Fruit fly (Drosophila melanogaster) whole organism, prepupa: Measurements from ENCODE around the gene Ugt36A1.
A peak's percentile ranks its signal among the peaks of the same experiment; 100 is the strongest.

Source experiments
- Blimp-1 ChIP-seq: fragments of 200-800 bp; sonication (Bioruptor generic); optimal IDR thresholded peaks from 3 replicates; lab custom pipeline; 2017; ENCODE audit warnings: missing biosample characterization, missing genetic modification characterization, mild to moderate bottlenecking, moderate library complexity, missing genetic modification reagents
- CG10631 ChIP-seq: fragments of 200-800 bp; sonication (Bioruptor generic); optimal IDR thresholded peaks from 2 replicates; lab custom pipeline; 2016; ENCODE audit warnings: missing biosample characterization, missing genetic modification characterization
- CG10669 ChIP-seq: fragments of 200-800 bp; sonication (Bioruptor generic); optimal IDR thresholded peaks from 3 replicates; lab custom pipeline; 2018; ENCODE audit warnings: missing biosample characterization, mild to moderate bottlenecking, missing genetic modification characterization, moderate library complexity
- CG11762 ChIP-seq: fragments of 200-800 bp; sonication (Bioruptor generic); optimal IDR thresholded peaks from 3 replicates; lab custom pipeline; 2016; ENCODE audit warnings: missing biosample characterization, missing genetic modification characterization; ENCODE audit not compliant: insufficient read depth
- CG15336 ChIP-seq: fragments of 200-800 bp; sonication (Bioruptor generic); IDR thresholded peaks from 2 replicates; pipeline ENCODE4 v1.3.6; 2022; ENCODE audit warnings: missing biosample characterization, missing genetic modification characterization
- CG1621 ChIP-seq: fragments of 200-800 bp; sonication (Bioruptor generic); optimal IDR thresholded peaks from 3 replicates; lab custom pipeline; 2018; ENCODE audit warnings: missing biosample characterization, mild to moderate bottlenecking, missing genetic modification characterization
- CG16779 ChIP-seq: fragments of 200-800 bp; sonication (Bioruptor generic); optimal IDR thresholded peaks from 3 replicates; lab custom pipeline; 2017; ENCODE audit warnings: missing biosample characterization, mild to moderate bottlenecking, missing genetic modification characterization
- CG3032 ChIP-seq: fragments of 200-800 bp; optimal IDR thresholded peaks from 2 replicates; lab custom pipeline; 2019; ENCODE audit warnings: missing biosample characterization, mild to moderate bottlenecking, missing genetic modification characterization, moderate library complexity
- CG32006 ChIP-seq: fragments of 200-800 bp; sonication (Bioruptor generic); optimal IDR thresholded peaks from 3 replicates; lab custom pipeline; 2017; ENCODE audit warnings: missing biosample characterization, mild to moderate bottlenecking, missing genetic modification characterization
- CG34406 ChIP-seq: fragments of 200-800 bp; sonication (Bioruptor generic); optimal IDR thresholded peaks from 3 replicates; lab custom pipeline; 2016; ENCODE audit warnings: missing biosample characterization, missing genetic modification characterization
- CG3919 ChIP-seq: fragments of 200-800 bp; sonication (Bioruptor generic); optimal IDR thresholded peaks from 3 replicates; lab custom pipeline; 2016; ENCODE audit warnings: missing biosample characterization, missing genetic modification characterization
- CG4318 ChIP-seq: fragments of 200-800 bp; sonication (Bioruptor generic); optimal IDR thresholded peaks from 3 replicates; lab custom pipeline; 2017; ENCODE audit warnings: missing biosample characterization, mild to moderate bottlenecking, missing genetic modification characterization
- CG6163 ChIP-seq: fragments of 200-800 bp; sonication (Bioruptor generic); IDR thresholded peaks from 3 replicates; pipeline ENCODE4 v1.3.6; 2022; ENCODE audit warnings: missing biosample characterization, missing genetic modification characterization
- CG6276 ChIP-seq: fragments of 200-800 bp; sonication (Bioruptor generic); optimal IDR thresholded peaks from 2 replicates; lab custom pipeline; 2017; ENCODE audit warnings: missing biosample characterization, mild to moderate bottlenecking, missing genetic modification characterization
- CG6854 ChIP-seq: fragments of 200-800 bp; sonication (Bioruptor generic); optimal IDR thresholded peaks from 2 replicates; lab custom pipeline; 2017; ENCODE audit warnings: missing biosample characterization, mild to moderate bottlenecking, missing genetic modification characterization
- CG7368 ChIP-seq: fragments of 200-800 bp; sonication (Bioruptor generic); optimal IDR thresholded peaks from 3 replicates; lab custom pipeline; 2016; ENCODE audit warnings: missing biosample characterization, missing genetic modification characterization
- CG8119 ChIP-seq: fragments of 200-800 bp; sonication (Bioruptor generic); IDR thresholded peaks from 3 replicates; pipeline ENCODE4 v1.3.6; 2022; ENCODE audit warnings: missing biosample characterization, missing genetic modification characterization
- CG8319 ChIP-seq: fragments of 200-800 bp; sonication (Bioruptor generic); optimal IDR thresholded peaks from 3 replicates; lab custom pipeline; 2016; ENCODE audit warnings: missing biosample characterization, missing genetic modification characterization
- Eip75B ChIP-seq: fragments of 200-800 bp; sonication (Bioruptor generic); optimal IDR thresholded peaks from 3 replicates; lab custom pipeline; 2016; ENCODE audit warnings: missing biosample characterization, missing genetic modification characterization
- Eip78C ChIP-seq: fragments of 200-800 bp; sonication (Bioruptor generic); peaks from one replicate; lab custom pipeline; 2016; ENCODE audit warnings: missing biosample characterization, missing genetic modification characterization
- Ets21C ChIP-seq: fragments of 200-800 bp; sonication (Bioruptor generic); optimal IDR thresholded peaks from 3 replicates; lab custom pipeline; 2016; ENCODE audit warnings: missing biosample characterization, missing genetic modification characterization
- Ets96B ChIP-seq: fragments of 200-800 bp; optimal IDR thresholded peaks from 2 replicates; lab custom pipeline; 2019; ENCODE audit warnings: missing biosample characterization, mild to moderate bottlenecking, missing genetic modification characterization, moderate library complexity
- Gug ChIP-seq: fragments of 200-800 bp; sonication (Bioruptor generic); IDR thresholded peaks from 2 replicates; pipeline ENCODE4 v1.3.6; 2022; ENCODE audit warnings: missing biosample characterization, missing genetic modification characterization
- Hr38 ChIP-seq: sonication (Bioruptor generic); optimal IDR thresholded peaks from 2 replicates; lab custom pipeline; 2016; ENCODE audit warnings: missing biosample characterization, missing genetic modification characterization
- Hr39 ChIP-seq: fragments of 200-800 bp; sonication (Bioruptor generic); optimal IDR thresholded peaks from 2 replicates; lab custom pipeline; 2016; ENCODE audit warnings: missing biosample characterization, missing genetic modification characterization
- Hr4 ChIP-seq: fragments of 200-800 bp; sonication (Bioruptor generic); optimal IDR thresholded peaks from 3 replicates; lab custom pipeline; 2016; ENCODE audit warnings: missing biosample characterization, missing genetic modification characterization
- Met ChIP-seq: fragments of 200-800 bp; sonication (Bioruptor generic); optimal IDR thresholded peaks from 3 replicates; lab custom pipeline; 2016; ENCODE audit warnings: missing biosample characterization, missing genetic modification characterization
- OdsH ChIP-seq: fragments of 200-800 bp; sonication (Bioruptor generic); optimal IDR thresholded peaks from 3 replicates; lab custom pipeline; 2016; ENCODE audit warnings: missing biosample characterization, missing genetic modification characterization
- Sox102F ChIP-seq: fragments of 200-800 bp; sonication (Bioruptor generic); optimal IDR thresholded peaks from 2 replicates; lab custom pipeline; 2016; ENCODE audit warnings: missing biosample characterization, mild to moderate bottlenecking, missing genetic modification characterization
- Sox14 ChIP-seq: fragments of 200-800 bp; sonication (Bioruptor generic); optimal IDR thresholded peaks from 3 replicates; lab custom pipeline; 2016; ENCODE audit warnings: missing biosample characterization, missing genetic modification characterization
- Sox15 ChIP-seq: fragments of 200-800 bp; sonication (Bioruptor generic); optimal IDR thresholded peaks from 3 replicates; lab custom pipeline; 2016; ENCODE audit warnings: missing biosample characterization, missing genetic modification characterization
- achi ChIP-seq: fragments of 200-800 bp; sonication (Bioruptor generic); optimal IDR thresholded peaks from 3 replicates; lab custom pipeline; 2016; ENCODE audit warnings: missing biosample characterization, missing genetic modification characterization
- acj6 ChIP-seq: fragments of 200-800 bp; sonication (Bioruptor generic); optimal IDR thresholded peaks from 3 replicates; lab custom pipeline; 2016; ENCODE audit warnings: missing biosample characterization, missing genetic modification characterization
- cyc ChIP-seq: fragments of 200-800 bp; sonication (Bioruptor generic); optimal IDR thresholded peaks from 3 replicates; lab custom pipeline; 2016; ENCODE audit warnings: missing biosample characterization, missing genetic modification characterization
- dac ChIP-seq: fragments of 200-800 bp; sonication (Bioruptor generic); optimal IDR thresholded peaks from 2 replicates; lab custom pipeline; 2017; ENCODE audit warnings: missing biosample characterization, mild to moderate bottlenecking, missing genetic modification characterization
- dsx ChIP-seq: fragments of 200-800 bp; optimal IDR thresholded peaks from 3 replicates; lab custom pipeline; 2019; ENCODE audit warnings: missing biosample characterization, mild to moderate bottlenecking, missing genetic modification characterization, moderate library complexity; ENCODE audit not compliant: poor library complexity, severe bottlenecking
- eg ChIP-seq: fragments of 200-800 bp; sonication (Bioruptor generic); IDR thresholded peaks from 3 replicates; pipeline ENCODE4 v1.3.6; 2022; ENCODE audit warnings: missing biosample characterization, missing genetic modification characterization
- esn ChIP-seq: fragments of 200-800 bp; sonication (Bioruptor generic); optimal IDR thresholded peaks from 2 replicates; lab custom pipeline; 2016; ENCODE audit warnings: missing biosample characterization, mild to moderate bottlenecking, missing genetic modification characterization, moderate library complexity
- fd59A ChIP-seq: fragments of 200-800 bp; sonication (Bioruptor generic); optimal IDR thresholded peaks from 2 replicates; lab custom pipeline; 2017; ENCODE audit warnings: missing biosample characterization, mild to moderate bottlenecking, missing genetic modification characterization, missing genetic modification reagents
- lz ChIP-seq: fragments of 200-800 bp; sonication (Bioruptor generic); optimal IDR thresholded peaks from 3 replicates; lab custom pipeline; 2016; ENCODE audit warnings: missing biosample characterization, missing genetic modification characterization
- net ChIP-seq: fragments of 200-800 bp; sonication (Bioruptor generic); optimal IDR thresholded peaks from 3 replicates; lab custom pipeline; 2016; ENCODE audit warnings: missing biosample characterization, missing genetic modification characterization
- pdm3 ChIP-seq: fragments of 200-800 bp; sonication (Bioruptor generic); optimal IDR thresholded peaks from 3 replicates; lab custom pipeline; 2016; ENCODE audit warnings: missing biosample characterization, missing genetic modification characterization
- salr ChIP-seq, 2 experiments: fragments of 200-800 bp; sonication (Bioruptor generic); optimal IDR thresholded peaks; 3 replicates each; lab custom pipeline; 2016 to 2018; ENCODE audit warnings: missing biosample characterization in 2 of 2, missing genetic modification characterization in 2 of 2, mild to moderate bottlenecking in 1 of 2
- spab ChIP-seq: fragments of 200-800 bp; sonication (Bioruptor generic); optimal IDR thresholded peaks from 2 replicates; lab custom pipeline; 2017; ENCODE audit warnings: missing biosample characterization, mild to moderate bottlenecking, missing genetic modification characterization, missing genetic modification reagents
- ss ChIP-seq, 2 experiments: fragments of 200-800 bp; sonication (Bioruptor generic); optimal IDR thresholded peaks; 2 replicates in 1 of 2; 3 replicates in 1 of 2; lab custom pipeline; 2017 to 2018; ENCODE audit warnings: mild to moderate bottlenecking in 2 of 2, missing biosample characterization in 2 of 2, missing genetic modification characterization in 2 of 2, moderate library complexity in 1 of 2
- svp ChIP-seq: fragments of 200-800 bp; sonication (Bioruptor generic); peaks from one replicate; lab custom pipeline; 2016; ENCODE audit warnings: missing biosample characterization, missing genetic modification characterization
- topi ChIP-seq: fragments of 200-800 bp; sonication (Bioruptor generic); optimal IDR thresholded peaks from 3 replicates; lab custom pipeline; 2016; ENCODE audit warnings: missing biosample characterization, missing genetic modification characterization
- vri ChIP-seq: fragments of 200-800 bp; sonication (Bioruptor generic); optimal IDR thresholded peaks from 3 replicates; lab custom pipeline; 2016; ENCODE audit warnings: missing biosample characterization, mild to moderate bottlenecking, missing genetic modification characterization

Ugt36A1 gene

DNA sequence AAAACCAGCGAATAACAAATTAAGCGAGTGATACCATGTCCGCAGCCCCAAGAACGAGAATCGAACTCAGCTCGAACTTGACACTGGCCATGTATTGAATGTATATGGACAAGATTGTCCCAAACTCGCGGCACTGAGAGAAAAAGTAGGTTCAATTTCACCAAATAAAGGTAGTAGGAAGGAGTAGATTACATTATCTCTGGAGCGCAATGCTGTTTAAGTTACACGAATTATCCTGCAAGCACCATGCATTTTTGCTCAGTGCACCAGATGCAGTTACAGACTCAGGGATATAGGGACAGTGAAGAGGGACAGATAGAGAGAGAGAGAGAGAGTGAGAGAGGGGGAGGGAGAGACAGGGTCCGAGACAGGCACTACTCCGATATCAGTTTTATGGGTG is 24.9 kb upstream of the Ugt36A1 start (continued):
- TF ChIP-seq CG7368 (GFP tag; lab: Kevin White, UChicago) (peak; percentile 77), CG16779 (tag; lab: Kevin White, UChicago) (peak; percentile 3), Hr38 (GFP tag; lab: Kevin White, UChicago) (no peak), Eip75B (GFP tag; lab: Kevin White, UChicago) (peak; percentile 81), CG8119 (GFP tag; lab: Robert Waterston, UW) (peak; percentile 34; the same call in 1 of the 3 replicates), Ets21C (peak; percentile 66), CG6276 (GFP tag; lab: Kevin White, UChicago) (no peak), dsx (peak; percentile 89), CG6854 (no peak), CG10669 (GFP tag; lab: Kevin White, UChicago) (peak; percentile 91), Ets96B (tag; lab: Kevin White, UChicago) (peak; percentile 88), Met (GFP tag; lab: Kevin White, UChicago) (peak; percentile 76), Sox102F (GFP tag; lab: Kevin White, UChicago) (peak; percentile 81), ss (GFP tag; optimal IDR thresholded peaks at IDR 0.05; lab: Kevin White, UChicago) (peak; percentile 58 to 85), CG3032 (tag; lab: Kevin White, UChicago) (peak; percentile 91), CG3919 (GFP tag; lab: Kevin White, UChicago) (peak; percentile 88), cyc (GFP tag; lab: Kevin White, UChicago) (peak; percentile 88), Hr39 (peak; percentile 84), net (GFP tag; lab: Kevin White, UChicago) (peak; percentile 63), svp (GFP tag; lab: Kevin White, UChicago) (peak; percentile 90), salr (GFP tag; optimal IDR thresholded peaks at IDR 0.05; lab: Kevin White, UChicago) (peak; percentile 47 to 88), CG32006 (GFP tag; lab: Kevin White, UChicago) (peak; percentile 53), Sox15 (peak; percentile 68), CG10631 (peak; percentile 86), CG1621 (tag; lab: Kevin White, UChicago) (peak; percentile 87), vri (peak; percentile 52), CG8319 (GFP tag; lab: Kevin White, UChicago) (peak; percentile 67), lz (peak; percentile 81)

dm6 chr2L:3594629-3595028 is 24.3 kb upstream of the Ugt36A1 start:
- TF ChIP-seq fd59A (GFP tag; lab: Kevin White, UChicago) (peak; percentile 23), spab (GFP tag; lab: Kevin White, UChicago) (peak; percentile 6), Eip78C (GFP tag; lab: Kevin White, UChicago) (peak; percentile 61), pdm3 (no peak), lz (no peak), CG32006 (GFP tag; lab: Kevin White, UChicago) (peak; percentile 36), CG16779 (tag; lab: Kevin White, UChicago) (no peak), Gug (GFP tag; lab: Robert Waterston, UW) (no peak), CG3032 (tag; lab: Kevin White, UChicago) (peak; percentile 33), eg (GFP tag; lab: Robert Waterston, UW) (peak; percentile 36; the same call in 1 of the 3 replicates), Sox14 (no peak), Hr4 (GFP tag; lab: Kevin White, UChicago) (no peak), cyc (GFP tag; lab: Kevin White, UChicago) (no peak), CG4318 (GFP tag; lab: Kevin White, UChicago) (no peak), Eip75B (GFP tag; lab: Kevin White, UChicago) (no peak), CG8119 (GFP tag; lab: Robert Waterston, UW) (no peak), dac (no peak), Hr39 (no peak), CG10631 (peak; percentile 41), OdsH (GFP tag; lab: Kevin White, UChicago) (peak; percentile 13), CG6276 (GFP tag; lab: Kevin White, UChicago) (no peak), acj6 (no peak), esn (no peak), Blimp-1 (no peak), CG34406 (GFP tag; lab: Kevin White, UChicago) (no peak), CG15336 (peak; percentile 40), topi (no peak), CG10669 (GFP tag; lab: Kevin White, UChicago) (peak; percentile 21), Sox15 (no peak), CG3919 (GFP tag; lab: Kevin White, UChicago) (peak; percentile 17), Sox102F (GFP tag; lab: Kevin White, UChicago) (no peak), svp (GFP tag; lab: Kevin White, UChicago) (no peak), achi (GFP tag; lab: Kevin White, UChicago) (peak; percentile 27), CG6163 (GFP tag; lab: Robert Waterston, UW) (peak; percentile 54; the same call in 2 of the 3 replicates), CG11762 (no peak), Ets96B (tag; lab: Kevin White, UChicago) (peak; percentile 56), ss (GFP tag; optimal IDR thresholded peaks at IDR 0.05; lab: Kevin White, UChicago) (no peak)
